Worm (Caenorhabditis elegans) whole organism, young adult: ENCODE measurements around the gene ndab-2.

Source experiments
- B0336.3 ChIP-seq: fragments of 200-800 bp; sonication (Bioruptor generic); IDR thresholded peaks from 2 replicates; pipeline ENCODE4 v1.3.6; 2022; ENCODE audit warnings: missing genetic modification characterization, missing compliant biosample characterization
- D2030.7 ChIP-seq: fragments of 200-800 bp; sonication (Bioruptor generic); IDR thresholded peaks from 2 replicates; pipeline ENCODE4 v1.3.6; 2022; ENCODE audit warnings: missing genetic modification reagents, missing genetic modification characterization, missing compliant biosample characterization
- F10E7.11 ChIP-seq: sonication (generic microtip); optimal IDR thresholded peaks from 2 replicates; lab custom pipeline; 2017; ENCODE audit warnings: mild to moderate bottlenecking, missing genetic modification characterization, moderate library complexity, missing compliant biosample characterization
- F23B12.7 ChIP-seq: sonication (generic microtip); optimal IDR thresholded peaks from 2 replicates; lab custom pipeline; 2017; ENCODE audit warnings: missing genetic modification characterization, mild to moderate bottlenecking, missing compliant biosample characterization, antibody characterized with exemption, moderate library complexity; ENCODE audit not compliant: insufficient read depth
- F49E8.2 ChIP-seq: sonication (generic microtip); optimal IDR thresholded peaks from 3 replicates; lab custom pipeline; 2017; ENCODE audit warnings: missing genetic modification characterization, mild to moderate bottlenecking, missing compliant biosample characterization, antibody characterized with exemption, moderate library complexity; ENCODE audit not compliant: insufficient read depth
- Y53F4B.3 ChIP-seq: fragments of 200-800 bp; sonication (Bioruptor generic); IDR thresholded peaks from 2 replicates; pipeline ENCODE4 v1.3.6; 2022; ENCODE audit warnings: missing genetic modification reagents, missing genetic modification characterization, missing compliant biosample characterization
- Y53G8AR.9 ChIP-seq: fragments of 200-800 bp; sonication (Bioruptor generic); conservative IDR thresholded peaks from 2 replicates; pipeline ENCODE4 v1.3.6; 2022; ENCODE audit warnings: missing genetic modification reagents, missing genetic modification characterization, missing compliant biosample characterization
- Y67H2A.10 ChIP-seq: fragments of 200-800 bp; sonication (Bioruptor generic); conservative IDR thresholded peaks from 2 replicates; pipeline ENCODE4 v1.3.6; 2022; ENCODE audit warnings: missing genetic modification reagents, missing genetic modification characterization, missing compliant biosample characterization
- ama-1 ChIP-seq, 3 experiments: fragments of 150-350 bp in 1 of 3; sonication (generic microtip) in 2 of 3; optimal IDR thresholded peaks; 2 replicates each; lab custom pipeline; 2014 to 2018; ENCODE audit warnings: missing biosample characterization in 2 of 3, missing genetic modification characterization in 2 of 3, missing genetic modification reagents in 2 of 3
- aptf-3 ChIP-seq: fragments of 200-800 bp; sonication (Bioruptor generic); IDR thresholded peaks from 2 replicates; pipeline ENCODE4 v1.3.6; 2022; ENCODE audit warnings: missing genetic modification characterization, missing compliant biosample characterization
- athp-1 ChIP-seq: sonication (generic microtip); optimal IDR thresholded peaks from 2 replicates; lab custom pipeline; 2017; ENCODE audit warnings: mild to moderate bottlenecking, missing genetic modification characterization, missing compliant biosample characterization
- attf-6 ChIP-seq: fragments of 200-800 bp; sonication (Bioruptor generic); IDR thresholded peaks from 2 replicates; pipeline ENCODE4 v1.3.6; 2022; ENCODE audit warnings: missing genetic modification reagents, missing genetic modification characterization, missing compliant biosample characterization
- bed-2 ChIP-seq: fragments of 200-800 bp; sonication (Bioruptor generic); IDR thresholded peaks from 2 replicates; pipeline ENCODE4 v1.3.6; 2022; ENCODE audit warnings: missing genetic modification reagents, missing genetic modification characterization, missing compliant biosample characterization
- ceh-100 ChIP-seq: fragments of 200-800 bp; sonication (Bioruptor generic); IDR thresholded peaks from 2 replicates; pipeline ENCODE4 v1.3.6; 2022; ENCODE audit warnings: missing genetic modification reagents, missing genetic modification characterization, missing compliant biosample characterization
- dox-1 ChIP-seq: fragments of 200-800 bp; sonication (Bioruptor generic); IDR thresholded peaks from 2 replicates; pipeline ENCODE4 v1.3.6; 2022; ENCODE audit warnings: missing genetic modification reagents, missing genetic modification characterization, missing compliant biosample characterization
- egl-18 ChIP-seq: fragments of 200-800 bp; sonication (Bioruptor generic); IDR thresholded peaks from 2 replicates; pipeline ENCODE4 v1.3.6; 2022; ENCODE audit warnings: missing genetic modification reagents, missing genetic modification characterization, missing compliant biosample characterization
- egl-44 ChIP-seq: fragments of 200-800 bp; sonication (Bioruptor generic); IDR thresholded peaks from 2 replicates; pipeline ENCODE4 v1.3.6; 2022; ENCODE audit warnings: missing genetic modification reagents, missing genetic modification characterization, missing compliant biosample characterization
- egrh-3 ChIP-seq: fragments of 200-800 bp; sonication (Bioruptor generic); IDR thresholded peaks from 2 replicates; pipeline ENCODE4 v1.3.6; 2022; ENCODE audit warnings: missing genetic modification reagents, missing genetic modification characterization, missing compliant biosample characterization
- ekl-4 ChIP-seq: fragments of 200-800 bp; sonication (Bioruptor generic); IDR thresholded peaks from 2 replicates; pipeline ENCODE4 v1.3.6; 2022; ENCODE audit warnings: missing genetic modification reagents, missing genetic modification characterization, missing compliant biosample characterization
- hlh-26 ChIP-seq: fragments of 200-800 bp; sonication (Bioruptor generic); conservative IDR thresholded peaks from 2 replicates; pipeline ENCODE4 v1.3.6; 2022; ENCODE audit warnings: missing genetic modification reagents, missing genetic modification characterization, missing compliant biosample characterization
- hmg-1.2 ChIP-seq: fragments of 200-800 bp; sonication (Bioruptor generic); IDR thresholded peaks from 2 replicates; pipeline ENCODE4 v1.3.6; 2022; ENCODE audit warnings: missing genetic modification reagents, missing genetic modification characterization, missing compliant biosample characterization
- hrde-1 ChIP-seq: sonication (generic microtip); optimal IDR thresholded peaks from 2 replicates; lab custom pipeline; 2016; ENCODE audit warnings: missing genetic modification characterization, mild to moderate bottlenecking, missing compliant biosample characterization, moderate library complexity, missing genotype, missing genetic modification reagents, borderline replicate concordance
- hsf-1 ChIP-seq: fragments of 200-800 bp; sonication (Bioruptor generic); IDR thresholded peaks from 2 replicates; pipeline ENCODE4 v1.3.6; 2022; ENCODE audit warnings: missing genetic modification reagents, missing genetic modification characterization, missing compliant biosample characterization
- let-607 ChIP-seq, 2 experiments: fragments of 200-800 bp in 1 of 2; sonication (Bioruptor generic) in 1 of 2; sonication (generic microtip) in 1 of 2; optimal IDR thresholded peaks; 2 replicates each; lab custom pipeline; 2016 to 2018; ENCODE audit warnings: mild to moderate bottlenecking in 2 of 2, missing compliant biosample characterization in 2 of 2, missing genetic modification characterization in 2 of 2, moderate library complexity in 2 of 2, missing genotype in 1 of 2
- lin-26 ChIP-seq: fragments of 200-800 bp; sonication (Bioruptor generic); IDR thresholded peaks from 2 replicates; pipeline ENCODE4 v1.3.6; 2022; ENCODE audit warnings: missing genetic modification reagents, missing genetic modification characterization, missing compliant biosample characterization
- lin-40 ChIP-seq: sonication (generic microtip); optimal IDR thresholded peaks from 2 replicates; lab custom pipeline; 2016; ENCODE audit warnings: missing genetic modification characterization, mild to moderate bottlenecking, missing compliant biosample characterization, missing genotype, missing genetic modification reagents
- lin-54 ChIP-seq: fragments of 200-800 bp; sonication (Bioruptor generic); optimal IDR thresholded peaks from 2 replicates; lab custom pipeline; 2018; ENCODE audit warnings: mild to moderate bottlenecking, missing genetic modification characterization, missing compliant biosample characterization
- lsl-1 ChIP-seq: fragments of 200-800 bp; sonication (Bioruptor generic); optimal IDR thresholded peaks from 2 replicates; lab custom pipeline; 2018; ENCODE audit warnings: mild to moderate bottlenecking, missing genetic modification characterization, moderate library complexity, missing compliant biosample characterization
- madf-3 ChIP-seq: fragments of 200-800 bp; sonication (Bioruptor generic); IDR thresholded peaks from 2 replicates; pipeline ENCODE4 v1.3.6; 2022; ENCODE audit warnings: missing genetic modification reagents, missing genetic modification characterization, missing compliant biosample characterization
- nfya-1 ChIP-seq: sonication (generic microtip); optimal IDR thresholded peaks from 2 replicates; lab custom pipeline; 2017; ENCODE audit warnings: antibody characterized with exemption, missing compliant biosample characterization, missing genetic modification characterization, borderline replicate concordance; ENCODE audit not compliant: insufficient read depth
- nfyb-1 ChIP-seq: fragments of 200-800 bp; sonication (Bioruptor generic); IDR thresholded peaks from 2 replicates; pipeline ENCODE4 v1.3.6; 2022; ENCODE audit warnings: missing genetic modification reagents, missing genetic modification characterization, missing compliant biosample characterization
- pha-4 ChIP-seq: fragments of 150-350 bp; sonication (generic microtip); optimal IDR thresholded peaks from 2 replicates; lab custom pipeline; 2014; ENCODE audit warnings: missing biosample characterization, missing genetic modification reagents, missing genetic modification characterization
- rec-8 ChIP-seq, 2 experiments: sonication (generic microtip); optimal IDR thresholded peaks; 2 replicates each; lab custom pipeline; 2016; ENCODE audit warnings: mild to moderate bottlenecking in 2 of 2, missing genetic modification characterization in 2 of 2, missing genetic modification reagents in 2 of 2, missing genotype in 2 of 2, missing biosample characterization in 1 of 2, missing compliant biosample characterization in 1 of 2, moderate library complexity in 1 of 2
- repo-1 ChIP-seq: sonication (generic microtip); optimal IDR thresholded peaks from 2 replicates; lab custom pipeline; 2017; ENCODE audit warnings: mild to moderate bottlenecking, missing genetic modification characterization, missing compliant biosample characterization
- rpc-1 ChIP-seq, 2 experiments: fragments of 150-350 bp in 1 of 2; sonication (generic microtip) in 1 of 2; optimal IDR thresholded peaks; 2 replicates each; lab custom pipeline; 2014 to 2018; ENCODE audit warnings: missing biosample characterization in 1 of 2, missing genetic modification characterization in 1 of 2, missing genetic modification reagents in 1 of 2, missing genotype in 1 of 2
- snpc-1.1 ChIP-seq: sonication (generic microtip); optimal IDR thresholded peaks from 2 replicates; lab custom pipeline; 2017; ENCODE audit warnings: missing genetic modification characterization, mild to moderate bottlenecking, missing compliant biosample characterization, antibody characterized with exemption, moderate library complexity, missing genotype, missing genetic modification reagents; ENCODE audit not compliant: insufficient read depth
- snpc-3.4 ChIP-seq: sonication (generic microtip); optimal IDR thresholded peaks from 2 replicates; lab custom pipeline; 2017; ENCODE audit warnings: missing genetic modification characterization, mild to moderate bottlenecking, missing compliant biosample characterization, antibody characterized with exemption, moderate library complexity, missing genotype, missing genetic modification reagents
- snpc-4 ChIP-seq, 5 experiments: fragments of 150-350 bp in 1 of 5; sonication (generic microtip) in 4 of 5; optimal IDR thresholded peaks; 2 replicates each; lab custom pipeline; 2014 to 2018; ENCODE audit warnings: missing genetic modification characterization in 5 of 5, missing biosample characterization in 3 of 5, antibody characterized with exemption in 2 of 5, mild to moderate bottlenecking in 2 of 5, missing compliant biosample characterization in 2 of 5, missing genotype in 2 of 5, moderate library complexity in 2 of 5, missing genetic modification reagents in 1 of 5
- somi-1 ChIP-seq: fragments of 200-800 bp; sonication (Bioruptor generic); optimal IDR thresholded peaks from 2 replicates; lab custom pipeline; 2018; ENCODE audit warnings: mild to moderate bottlenecking, missing genetic modification characterization, missing compliant biosample characterization
- tbx-9 ChIP-seq: sonication (generic microtip); optimal IDR thresholded peaks from 2 replicates; lab custom pipeline; 2016; ENCODE audit warnings: borderline replicate concordance, missing genetic modification characterization, inconsistent platforms, missing compliant biosample characterization
- unc-62 ChIP-seq: fragments of 150-350 bp; optimal IDR thresholded peaks from 2 replicates; lab custom pipeline; 2014; ENCODE audit warnings: missing biosample characterization, missing genetic modification reagents, missing genetic modification characterization
- ztf-18 ChIP-seq: sonication (generic microtip); optimal IDR thresholded peaks from 2 replicates; lab custom pipeline; 2016; ENCODE audit warnings: missing genotype, mild to moderate bottlenecking, missing genetic modification characterization, missing compliant biosample characterization

Gene ndab-2

DNA sequence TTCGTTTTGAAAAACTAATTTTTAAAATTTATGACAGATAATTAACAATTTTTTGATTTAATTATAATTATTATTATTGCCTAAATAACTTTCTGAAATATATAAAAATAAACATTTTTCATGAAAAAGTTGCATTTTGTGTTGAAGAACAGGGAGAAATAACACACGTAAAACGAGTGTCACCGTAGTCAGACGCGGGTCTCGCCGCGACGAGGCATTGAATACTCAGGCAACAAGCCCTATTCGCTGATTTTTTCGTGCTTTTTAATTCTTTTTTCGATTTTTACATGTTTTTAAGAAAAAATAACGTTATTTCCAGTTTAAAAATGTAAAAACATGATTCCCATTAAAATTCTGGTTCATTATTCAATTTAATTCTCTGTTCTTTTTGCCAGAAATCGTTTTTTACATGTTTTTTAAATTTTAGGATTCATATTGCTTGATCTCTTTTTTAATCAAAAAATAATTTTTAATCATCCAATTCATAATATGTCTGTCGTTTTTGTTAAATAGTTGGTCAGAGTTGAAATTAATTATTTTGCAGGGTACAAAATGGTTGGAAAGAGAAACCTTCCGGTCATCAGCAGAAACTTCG, 27.4 kb downstream of the ndab-2 start, which contains the start of gene rpl-6 (continued):
- TF ChIP-seq ztf-18 (tag; lab: Kevin White, UChicago) (peak; percentile 47), nfya-1 (tag; lab: Kevin White, UChicago) (no peak), aptf-3 (GFP tag; lab: Robert Waterston, UW) (no peak), Y67H2A.10 (peak; percentile 59)

- TF ChIP-seq dox-1 (GFP tag; lab: Robert Waterston, UW) (0 out of 2 replicates have a peak, but pooled peaks have one; percentile 12), snpc-1.1 (tag; lab: Kevin White, UChicago) (no peak), unc-62 (no peak), let-607 (tag; optimal IDR thresholded peaks at IDR 0.05; lab: Kevin White, UChicago) (no peak), lsl-1 (GFP tag; lab: Kevin White, UChicago) (peak; percentile 42), D2030.7 (GFP tag; lab: Robert Waterston, UW) (no peak), bed-2 (GFP tag; lab: Robert Waterston, UW) (no peak), lin-40 (tag; lab: Kevin White, UChicago) (no peak), athp-1 (peak; percentile 12), lin-54 (peak; percentile 53), snpc-4 (GFP tag; optimal IDR thresholded peaks at IDR 0.05; lab: Kevin White, UChicago) (no peak), snpc-4 (tag; optimal IDR thresholded peaks at IDR 0.05; lab: Kevin White, UChicago) (peak in 1 of 4 experiments; percentile 3), ama-1 (optimal IDR thresholded peaks at IDR 0.05; lab: Kevin White, UChicago) (no peak), ama-1 (GFP tag; optimal IDR thresholded peaks at IDR 0.05; lab: Kevin White, UChicago) (peak in 1 of 2 experiments; percentile 61), egrh-3 (no peak), rec-8 (tag; optimal IDR thresholded peaks at IDR 0.05; lab: Kevin White, UChicago) (peak in 1 of 2 experiments; percentile 4), F49E8.2 (tag; lab: Kevin White, UChicago) (peak; percentile 57), hmg-1.2 (GFP tag; lab: Robert Waterston, UW) (peak; percentile 24; the same call in 1 of the 2 replicates), attf-6 (peak; percentile 60), hrde-1 (tag; lab: Kevin White, UChicago) (peak; percentile 77), rpc-1 (optimal IDR thresholded peaks at IDR 0.05; lab: Kevin White, UChicago) (no peak), rpc-1 (tag; optimal IDR thresholded peaks at IDR 0.05; lab: Kevin White, UChicago) (no peak), F23B12.7 (tag; lab: Kevin White, UChicago) (no peak), B0336.3 (GFP tag; lab: Robert Waterston, UW) (peak; percentile 54), lin-26 (GFP tag; lab: Robert Waterston, UW) (0 out of 2 replicates have a peak, but pooled peaks have one; percentile 39), repo-1 (tag; lab: Kevin White, UChicago) (no peak), Y53G8AR.9 (GFP tag; lab: Robert Waterston, UW) (0 out of 2 replicates have a peak, but pooled peaks have one; percentile 26), F10E7.11 (tag; lab: Kevin White, UChicago) (no peak), nfyb-1 (0 out of 2 replicates have a peak, but pooled peaks have one; percentile 47), hlh-26 (GFP tag; lab: Robert Waterston, UW) (no peak), madf-3 (peak; percentile 62; the same call in 1 of the 2 replicates), ceh-100 (peak; percentile 24; the same call in 1 of the 2 replicates), egl-44 (GFP tag; lab: Robert Waterston, UW) (0 out of 2 replicates have a peak, but pooled peaks have one; percentile 35), Y53F4B.3 (GFP tag; lab: Robert Waterston, UW) (no peak), somi-1 (GFP tag; lab: Kevin White, UChicago) (no peak), ekl-4 (peak; percentile 45; the same call in 1 of the 2 replicates), pha-4 (no peak), tbx-9 (tag; lab: Kevin White, UChicago) (no peak), snpc-3.4 (peak; percentile 37), hsf-1 (GFP tag; lab: Robert Waterston, UW) (0 out of 2 replicates have a peak, but pooled peaks have one; percentile 5), egl-18 (no peak)
Measured at ce11 chrIII:7209721-7210120, 29.2 kb downstream of the ndab-2 start, which contains the start of gene R151.2. R151.2 (plus strand) TSS chrIII:7209967.
